Worm (Caenorhabditis elegans): Measurements from ENCODE around the gene R13H4.6.
A peak's percentile ranks its signal among the peaks of the same experiment; 100 is the strongest.

The R13H4.6 gene

DNA sequence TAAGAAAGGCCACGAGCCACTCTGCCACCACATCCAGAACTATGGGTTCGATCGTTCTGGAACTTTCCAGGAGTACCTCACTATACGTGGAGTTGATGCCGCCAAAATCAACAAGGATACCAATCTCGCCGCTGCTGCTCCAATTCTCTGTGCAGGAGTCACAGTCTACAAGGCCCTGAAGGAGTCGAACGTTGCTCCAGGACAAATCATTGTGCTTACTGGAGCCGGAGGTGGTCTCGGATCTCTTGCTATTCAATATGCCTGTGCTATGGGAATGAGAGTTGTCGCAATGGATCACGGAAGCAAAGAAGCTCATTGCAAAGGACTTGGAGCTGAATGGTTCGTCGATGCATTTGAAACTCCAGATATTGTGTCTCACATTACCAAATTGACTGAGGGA is 25.7 kb downstream of the R13H4.6 start:
- TF ChIP-seq mes-2 (tag; optimal IDR thresholded peaks at IDR 0.05; ENCODE audit: poor library complexity, severe bottlenecking), result peak; percentile 36
- peak in 1 of 2 experiments; percentile 60 for TF ChIP-seq unc-62 (GFP tag; optimal IDR thresholded peaks at IDR 0.05 in 1 of 2)
- TF ChIP-seq unc-62 (tag; optimal IDR thresholded peaks at IDR 0.05), result no peak
- TF ChIP-seq ctbp-1 (GFP tag; IDR thresholded peaks at IDR 0.05), result no peak
- no peak for TF ChIP-seq ceh-44 (GFP tag; IDR thresholded peaks at IDR 0.05)

DNA sequence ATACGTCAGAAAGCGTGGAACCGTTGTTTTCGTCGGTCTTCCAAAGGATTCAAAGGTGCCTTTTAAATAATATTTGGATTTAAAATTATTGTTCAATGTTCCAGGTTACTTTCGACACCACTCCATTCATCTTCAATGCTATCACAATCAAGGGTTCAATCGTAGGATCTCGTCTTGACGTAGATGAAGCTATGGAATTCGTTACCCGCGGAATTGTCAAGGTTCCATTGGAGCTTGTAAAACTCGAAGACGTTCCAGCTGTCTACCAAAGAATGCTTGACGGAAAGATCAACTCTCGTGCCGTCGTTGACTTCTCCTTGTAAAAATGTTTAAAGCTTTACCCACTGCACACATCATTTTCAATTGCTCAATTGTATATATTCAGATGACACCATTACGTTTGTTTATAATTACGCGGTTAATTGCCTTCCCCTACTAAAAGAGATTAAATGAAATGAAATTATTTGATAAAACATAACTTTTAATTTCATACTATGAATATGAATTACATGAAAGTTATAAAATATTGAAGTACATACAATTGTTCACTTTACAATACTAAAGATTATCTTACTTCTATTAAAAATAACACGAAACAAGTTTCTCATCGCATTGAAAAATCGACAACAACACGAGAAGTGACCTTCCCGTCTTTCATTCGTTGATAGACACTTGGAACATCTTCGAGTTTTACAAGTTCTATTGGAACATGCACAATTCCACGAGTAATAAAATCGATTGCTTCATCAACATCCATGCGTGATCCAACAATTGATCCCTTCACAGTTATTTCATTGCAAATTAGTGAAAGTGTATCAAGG is 26.4 kb downstream of the R13H4.6 start:
- TF ChIP-seq spr-3 (GFP tag; optimal IDR thresholded peaks at IDR 0.05) (no peak), zfp-3 (GFP tag; conservative IDR thresholded peaks at IDR 0.05) (peak; percentile 89; the same call in 1 of the 2 replicates), nhr-77 (tag; optimal IDR thresholded peaks at IDR 0.05) (peak; percentile 64), lsy-2 (tag; optimal IDR thresholded peaks at IDR 0.05) (peak; percentile 10 to 33), sdz-12 (GFP tag; optimal IDR thresholded peaks at IDR 0.05) (no peak), unc-130 (GFP tag; optimal IDR thresholded peaks at IDR 0.05) (no peak), mdl-1 (tag; optimal IDR thresholded peaks at IDR 0.05) (peak in 1 of 2 experiments; percentile 8), mes-2 (tag; optimal IDR thresholded peaks at IDR 0.05; ENCODE audit: poor library complexity, severe bottlenecking) (peak; percentile 46), mep-1 (tag; optimal IDR thresholded peaks at IDR 0.05) (peak; percentile 75), ama-1 (optimal IDR thresholded peaks at IDR 0.05) (peak; percentile 72), daf-16 (GFP tag; optimal IDR thresholded peaks at IDR 0.05) (peak in 1 of 2 experiments; percentile 65), daf-16 (tag; optimal IDR thresholded peaks at IDR 0.05) (peak; percentile 54), nhr-28 (tag; optimal IDR thresholded peaks at IDR 0.05) (peak; percentile 38), nhr-237 (tag; optimal IDR thresholded peaks at IDR 0.05) (no peak), T26A8.4 (GFP tag; IDR thresholded peaks at IDR 0.05) (0 out of 2 replicates have a peak, but pooled peaks have one; percentile 16), aha-1 (tag) (peak; percentile 46), fos-1 (tag; optimal IDR thresholded peaks at IDR 0.05) (peak; percentile 10), R02D3.7 (tag; optimal IDR thresholded peaks at IDR 0.05) (no peak), arid-1 (GFP tag; conservative IDR thresholded peaks at IDR 0.05) (no peak), daf-8 (GFP tag; IDR thresholded peaks at IDR 0.05) (no peak)

DNA sequence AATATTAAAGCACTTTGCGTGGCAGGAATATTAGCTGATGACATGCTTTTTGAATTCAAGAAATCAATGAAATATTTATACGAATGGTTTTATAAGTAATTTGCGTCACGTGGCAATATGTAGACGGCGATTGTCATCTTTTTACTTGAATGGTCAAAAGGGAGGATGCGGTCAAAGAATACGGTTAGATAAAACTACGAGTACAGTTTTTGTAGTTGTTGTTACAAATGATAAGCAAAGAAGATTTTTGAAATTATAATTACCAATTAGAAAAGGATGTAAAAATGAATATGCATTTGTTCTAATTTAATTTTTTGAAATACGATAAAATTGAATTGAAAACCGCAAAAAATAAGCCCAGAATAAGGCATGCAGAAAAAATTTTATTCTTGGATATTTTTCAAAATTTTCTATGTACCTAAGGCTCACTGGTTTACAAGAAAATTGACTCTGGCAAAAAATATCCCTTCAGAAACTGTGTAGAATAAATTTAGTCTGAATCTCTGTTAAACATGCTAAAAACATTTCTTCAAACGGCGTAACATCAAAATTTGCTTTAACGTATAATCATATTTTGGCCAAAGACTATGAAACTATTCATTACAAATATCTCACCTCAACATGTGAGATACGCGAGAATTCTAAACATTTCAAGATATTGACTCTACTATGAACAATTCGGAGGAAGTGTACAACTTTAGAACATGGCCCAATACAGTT is 28.4 kb downstream of the R13H4.6 start, which contains the start of the genes sodh-2 and srx-76:
sodh-2 (minus strand) TSS at position 101 of the 720 bp plus-strand sequence.
srx-76 (plus strand) TSS at position 670 of the 720 bp plus-strand sequence.
- TF ChIP-seq ZK546.5 (tag; optimal IDR thresholded peaks at IDR 0.05) (no peak), dpl-1 (GFP tag; optimal IDR thresholded peaks at IDR 0.05) (no peak), mdt-29 (GFP tag; IDR thresholded peaks at IDR 0.05) (no peak), set-16 (GFP tag; IDR thresholded peaks at IDR 0.05) (no peak), unc-130 (GFP tag; optimal IDR thresholded peaks at IDR 0.05) (no peak), daf-19 (GFP tag; conservative IDR thresholded peaks at IDR 0.05) (no peak), F37D6.2 (tag; optimal IDR thresholded peaks at IDR 0.05) (no peak), dve-1 (tag; optimal IDR thresholded peaks at IDR 0.05; ENCODE audit: insufficient read depth) (peak; percentile 39), unc-62 (GFP tag; optimal IDR thresholded peaks at IDR 0.05 in 1 of 2) (peak in 1 of 2 experiments; percentile 85), unc-62 (tag; optimal IDR thresholded peaks at IDR 0.05) (no peak), hmg-1.1 (GFP tag; IDR thresholded peaks at IDR 0.05) (no peak), nhr-28 (tag; optimal IDR thresholded peaks at IDR 0.05) (peak; percentile 20), dmd-9 (GFP tag; IDR thresholded peaks at IDR 0.05) (no peak), attf-4 (tag; optimal IDR thresholded peaks at IDR 0.05) (no peak), ctbp-1 (GFP tag; IDR thresholded peaks at IDR 0.05) (no peak), hlh-11 (tag; optimal IDR thresholded peaks at IDR 0.05) (no peak)

Measured in whole organism, L4 larva.